Worm (Caenorhabditis elegans) whole organism, L1 larva: ENCODE results near the gene sym-3.

Source experiments
- C16A3.4 ChIP-seq: fragments of 150-350 bp; optimal IDR thresholded peaks from 2 replicates; lab custom pipeline; 2014; ENCODE audit warnings: missing biosample characterization, missing genetic modification characterization
- aha-1 ChIP-seq: fragments of 150-350 bp; optimal IDR thresholded peaks from 2 replicates; lab custom pipeline; 2014; ENCODE audit warnings: missing biosample characterization, missing genetic modification characterization
- aly-2 ChIP-seq: fragments of 150-350 bp; optimal IDR thresholded peaks from 2 replicates; lab custom pipeline; 2014; ENCODE audit warnings: missing biosample characterization, missing genetic modification characterization
- ama-1 ChIP-seq: fragments of 150-350 bp; optimal IDR thresholded peaks from 2 replicates; lab custom pipeline; 2014
- blmp-1 ChIP-seq: fragments of 150-350 bp; optimal IDR thresholded peaks from 2 replicates; lab custom pipeline; 2014; ENCODE audit warnings: missing biosample characterization, missing genetic modification characterization
- ceh-63 ChIP-seq: fragments of 200-800 bp; sonication (Bioruptor generic); optimal IDR thresholded peaks from 2 replicates; lab custom pipeline; 2018; ENCODE audit warnings: mild to moderate bottlenecking, missing genetic modification characterization, missing compliant biosample characterization
- ceh-82 ChIP-seq, 3 experiments: fragments of 150-350 bp in 1 of 3; sonication (generic microtip) in 2 of 3; optimal IDR thresholded peaks; 2 replicates each; lab custom pipeline; 2014 to 2017; ENCODE audit warnings: missing biosample characterization in 3 of 3, missing genetic modification characterization in 3 of 3
- ceh-90 ChIP-seq: sonication (generic microtip); optimal IDR thresholded peaks from 2 replicates; lab custom pipeline; 2016; ENCODE audit warnings: missing genetic modification characterization, missing compliant biosample characterization
- efl-3 ChIP-seq: fragments of 200-800 bp; sonication (Bioruptor generic); optimal IDR thresholded peaks from 2 replicates; lab custom pipeline; 2018; ENCODE audit warnings: mild to moderate bottlenecking, missing genetic modification characterization, missing compliant biosample characterization
- egl-13 ChIP-seq: sonication (generic microtip); optimal IDR thresholded peaks from 2 replicates; lab custom pipeline; 2016; ENCODE audit warnings: missing genotype, missing genetic modification reagents, missing genetic modification characterization, missing compliant biosample characterization
- egl-27 ChIP-seq, 2 experiments: fragments of 150-350 bp in 1 of 2; sonication (generic microtip); optimal IDR thresholded peaks; 3 replicates each; lab custom pipeline; 2017 to 2018; ENCODE audit warnings: missing biosample characterization in 2 of 2, missing genetic modification characterization in 2 of 2, missing genetic modification reagents in 2 of 2
- elt-3 ChIP-seq, 6 experiments: fragments of 150-350 bp in 1 of 6; sonication (generic microtip); optimal IDR thresholded peaks; 2 replicates each; lab custom pipeline; 2017 to 2018; ENCODE audit warnings: missing biosample characterization in 6 of 6, missing genetic modification characterization in 6 of 6, inconsistent platforms in 1 of 6
- fkh-10 ChIP-seq: sonication (generic microtip); optimal IDR thresholded peaks from 2 replicates; lab custom pipeline; 2017; ENCODE audit warnings: missing biosample characterization, missing genetic modification reagents, missing genetic modification characterization
- fkh-4 ChIP-seq: sonication (generic microtip); optimal IDR thresholded peaks from 2 replicates; lab custom pipeline; 2016; ENCODE audit warnings: missing compliant biosample characterization, missing genetic modification characterization, borderline replicate concordance
- fos-1 ChIP-seq: fragments of 150-350 bp; optimal IDR thresholded peaks from 2 replicates; lab custom pipeline; 2014; ENCODE audit warnings: missing biosample characterization, missing genetic modification characterization
- grh-1 ChIP-seq: fragments of 200-800 bp; sonication (Bioruptor generic); IDR thresholded peaks from 2 replicates; pipeline ENCODE4 v1.3.6; 2022; ENCODE audit warnings: missing genetic modification reagents, missing genetic modification characterization, missing compliant biosample characterization
- hlh-4 ChIP-seq: sonication (generic microtip); optimal IDR thresholded peaks from 2 replicates; lab custom pipeline; 2016; ENCODE audit warnings: mild to moderate bottlenecking, missing genetic modification characterization, missing compliant biosample characterization
- hpl-2 ChIP-seq: fragments of 150-350 bp; optimal IDR thresholded peaks from 2 replicates; lab custom pipeline; 2014; ENCODE audit warnings: missing biosample characterization, missing genetic modification reagents, missing genetic modification characterization
- irx-1 ChIP-seq: sonication (generic microtip); optimal IDR thresholded peaks from 2 replicates; lab custom pipeline; 2016; ENCODE audit warnings: missing genetic modification characterization, missing compliant biosample characterization
- isw-1 ChIP-seq: fragments of 200-800 bp; sonication (Bioruptor generic); IDR thresholded peaks from 2 replicates; pipeline ENCODE4 v1.3.6; 2022; ENCODE audit warnings: missing genetic modification characterization, missing compliant biosample characterization
- lin-14 ChIP-seq: fragments of 200-800 bp; sonication (Bioruptor generic); optimal IDR thresholded peaks from 2 replicates; lab custom pipeline; 2018; ENCODE audit warnings: mild to moderate bottlenecking, missing genetic modification characterization, moderate library complexity, missing compliant biosample characterization
- lin-15B ChIP-seq: fragments of 150-350 bp; sonication (generic microtip); optimal IDR thresholded peaks from 3 replicates; lab custom pipeline; 2014; ENCODE audit warnings: missing biosample characterization, missing genetic modification characterization
- lin-35 ChIP-seq, 2 experiments: fragments of 150-350 bp; optimal IDR thresholded peaks; 2 replicates each; lab custom pipeline; 2014; ENCODE audit warnings: missing biosample characterization in 2 of 2, missing genetic modification characterization in 2 of 2, missing genetic modification reagents in 2 of 2
- lir-3 ChIP-seq: sonication (generic microtip); optimal IDR thresholded peaks from 2 replicates; lab custom pipeline; 2016; ENCODE audit warnings: mild to moderate bottlenecking, missing genetic modification characterization, moderate library complexity, missing compliant biosample characterization; ENCODE audit not compliant: poor library complexity
- mab-9 ChIP-seq: fragments of 200-800 bp; sonication (Bioruptor generic); IDR thresholded peaks from 2 replicates; pipeline ENCODE4 v1.3.6; 2022; ENCODE audit warnings: missing genetic modification reagents, missing genetic modification characterization, missing compliant biosample characterization
- mdl-1 ChIP-seq, 2 experiments: fragments of 150-350 bp; optimal IDR thresholded peaks; 2 replicates each; lab custom pipeline; 2014 to 2017; ENCODE audit warnings: missing biosample characterization in 2 of 2, missing genetic modification characterization in 2 of 2, inconsistent platforms in 1 of 2
- mep-1 ChIP-seq: fragments of 150-350 bp; optimal IDR thresholded peaks from 2 replicates; lab custom pipeline; 2014; ENCODE audit warnings: missing biosample characterization, missing genetic modification characterization
- nhr-11 ChIP-seq: fragments of 150-350 bp; optimal IDR thresholded peaks from 2 replicates; lab custom pipeline; 2014; ENCODE audit warnings: missing biosample characterization, missing genetic modification characterization
- nhr-20 ChIP-seq: sonication (generic microtip); optimal IDR thresholded peaks from 2 replicates; lab custom pipeline; 2016; ENCODE audit warnings: mild to moderate bottlenecking, missing genetic modification characterization, missing compliant biosample characterization
- nhr-28 ChIP-seq: fragments of 150-350 bp; optimal IDR thresholded peaks from 2 replicates; lab custom pipeline; 2014; ENCODE audit warnings: missing biosample characterization, missing genetic modification characterization
- nhr-47 ChIP-seq: sonication (generic microtip); optimal IDR thresholded peaks from 2 replicates; lab custom pipeline; 2016; ENCODE audit warnings: mild to moderate bottlenecking, missing genetic modification characterization, moderate library complexity, missing compliant biosample characterization
- nhr-77 ChIP-seq: fragments of 150-350 bp; optimal IDR thresholded peaks from 2 replicates; lab custom pipeline; 2014; ENCODE audit warnings: missing biosample characterization, missing genetic modification characterization
- nhr-84 ChIP-seq: sonication (generic microtip); optimal IDR thresholded peaks from 2 replicates; lab custom pipeline; 2017; ENCODE audit warnings: missing biosample characterization, missing genetic modification characterization
- nhr-85 ChIP-seq: sonication (generic microtip); peaks from one replicate; lab custom pipeline; 2016; ENCODE audit warnings: missing genetic modification characterization, inconsistent platforms, missing compliant biosample characterization
- nhr-90 ChIP-seq: sonication (generic microtip); optimal IDR thresholded peaks from 2 replicates; lab custom pipeline; 2016; ENCODE audit warnings: mild to moderate bottlenecking, missing genetic modification characterization, missing compliant biosample characterization; ENCODE audit not compliant: poor library complexity
- pax-3 ChIP-seq: fragments of 200-800 bp; sonication (Bioruptor generic); optimal IDR thresholded peaks from 2 replicates; lab custom pipeline; 2018; ENCODE audit warnings: mild to moderate bottlenecking, missing genetic modification characterization, moderate library complexity, missing compliant biosample characterization
- rnt-1 ChIP-seq: sonication (generic microtip); optimal IDR thresholded peaks from 2 replicates; lab custom pipeline; 2016; ENCODE audit warnings: mild to moderate bottlenecking, missing genetic modification characterization, moderate library complexity, missing compliant biosample characterization
- skn-1 ChIP-seq: fragments of 150-350 bp; optimal IDR thresholded peaks from 2 replicates; lab custom pipeline; 2014; ENCODE audit warnings: missing biosample characterization, missing genetic modification characterization
- snpc-4 ChIP-seq: fragments of 150-350 bp; optimal IDR thresholded peaks from 2 replicates; lab custom pipeline; 2014; ENCODE audit warnings: missing biosample characterization, missing genetic modification characterization
- snu-23 ChIP-seq: sonication (generic microtip); optimal IDR thresholded peaks from 2 replicates; lab custom pipeline; 2016; ENCODE audit warnings: missing genetic modification characterization, missing compliant biosample characterization
- sptf-1 ChIP-seq: fragments of 150-350 bp; optimal IDR thresholded peaks from 2 replicates; lab custom pipeline; 2014; ENCODE audit warnings: missing biosample characterization, missing genetic modification characterization
- swsn-7 ChIP-seq: sonication (generic microtip); optimal IDR thresholded peaks from 2 replicates; lab custom pipeline; 2016; ENCODE audit warnings: missing genetic modification characterization, missing compliant biosample characterization
- tbx-2 ChIP-seq: sonication (generic microtip); optimal IDR thresholded peaks from 2 replicates; lab custom pipeline; 2016; ENCODE audit warnings: missing genetic modification characterization, missing compliant biosample characterization
- unc-130 ChIP-seq: fragments of 150-350 bp; optimal IDR thresholded peaks from 2 replicates; lab custom pipeline; 2017; ENCODE audit warnings: missing biosample characterization, missing genetic modification characterization, inconsistent platforms
- unc-30 ChIP-seq: sonication (generic microtip); optimal IDR thresholded peaks from 2 replicates; lab custom pipeline; 2017; ENCODE audit warnings: missing biosample characterization, missing genetic modification characterization
- vab-15 ChIP-seq: sonication (generic microtip); optimal IDR thresholded peaks from 2 replicates; lab custom pipeline; 2017; ENCODE audit warnings: missing genotype, mild to moderate bottlenecking, missing genetic modification characterization, missing compliant biosample characterization
- zag-1 ChIP-seq: fragments of 150-350 bp; optimal IDR thresholded peaks from 2 replicates; lab custom pipeline; 2014; ENCODE audit warnings: missing biosample characterization, missing genetic modification characterization
- ztf-4 ChIP-seq: fragments of 150-350 bp; optimal IDR thresholded peaks from 2 replicates; lab custom pipeline; 2014; ENCODE audit warnings: missing biosample characterization, missing genetic modification characterization

sym-3 gene

DNA sequence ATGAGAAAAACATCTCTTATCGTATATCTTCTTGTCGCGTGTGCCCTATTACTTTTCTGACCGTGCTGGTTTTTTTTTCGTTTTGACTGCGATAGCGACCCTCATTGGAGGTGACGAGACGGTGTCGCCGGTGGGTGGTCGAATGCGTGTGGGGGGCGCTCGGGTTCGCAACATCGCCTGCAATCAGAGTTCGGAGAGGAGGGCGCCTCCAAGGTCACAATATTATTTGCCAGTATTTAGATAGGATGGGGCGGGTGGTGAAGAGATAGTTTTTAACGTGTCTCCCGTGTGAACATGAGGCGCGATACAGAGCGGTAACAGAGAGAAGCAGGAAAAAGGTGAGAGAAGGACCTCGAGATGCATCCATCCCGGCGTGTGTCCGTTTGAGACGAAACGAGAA lies 47.3 kb downstream of the sym-3 start (continued):
- TF ChIP-seq snpc-4 = no peak
- TF ChIP-seq aly-2 (tag; lab: Kevin White, UChicago) = no peak
- no peak for TF ChIP-seq pax-3 (tag; lab: Kevin White, UChicago)
- TF ChIP-seq rnt-1 (tag; lab: Kevin White, UChicago) = no peak
- TF ChIP-seq mdl-1 (tag; optimal IDR thresholded peaks at IDR 0.05; lab: Kevin White, UChicago) = no peak
- no peak for TF ChIP-seq ztf-4
- TF ChIP-seq fkh-10 (GFP tag; lab: Kevin White, UChicago) = no peak
- no peak for TF ChIP-seq ceh-63 (GFP tag; lab: Kevin White, UChicago)
- TF ChIP-seq nhr-28 (tag; lab: Kevin White, UChicago) = no peak
- TF ChIP-seq tbx-2 (tag; lab: Kevin White, UChicago) = no peak
- TF ChIP-seq C16A3.4 (tag; lab: Kevin White, UChicago) = no peak
- TF ChIP-seq lir-3 (tag; lab: Kevin White, UChicago) = no peak
- TF ChIP-seq fkh-4 (tag; lab: Kevin White, UChicago) = no peak
- no peak for TF ChIP-seq fos-1 (tag; lab: Kevin White, UChicago)
- peak; percentile 8 for TF ChIP-seq nhr-47
- no peak for TF ChIP-seq isw-1 (GFP tag; lab: Robert Waterston, UW)
- TF ChIP-seq blmp-1 (tag; lab: Kevin White, UChicago) = peak; percentile 37
- TF ChIP-seq nhr-11 (tag; lab: Kevin White, UChicago) = no peak
- no peak for TF ChIP-seq mab-9 (GFP tag; lab: Robert Waterston, UW)
- no peak for TF ChIP-seq sptf-1
- TF ChIP-seq ceh-82 (tag; optimal IDR thresholded peaks at IDR 0.05; lab: Kevin White, UChicago) = peak in 1 of 3 experiments; percentile 19
- peak in 3 of 6 experiments; percentile 5 to 30 (median 12) for TF ChIP-seq elt-3 (tag; optimal IDR thresholded peaks at IDR 0.05; lab: Kevin White, UChicago)
- peak; percentile 55 for TF ChIP-seq nhr-90 (tag; lab: Kevin White, UChicago)
- TF ChIP-seq snu-23 (GFP tag; lab: Kevin White, UChicago) = peak; percentile 26
- TF ChIP-seq lin-15B (tag; lab: Kevin White, UChicago) = no peak
- TF ChIP-seq hlh-4 = no peak
- no peak for TF ChIP-seq zag-1 (tag; lab: Kevin White, UChicago)
- peak; percentile 26 for TF ChIP-seq unc-130
- no peak for TF ChIP-seq ama-1 (lab: Kevin White, UChicago)
- peak; percentile 89 for TF ChIP-seq nhr-85
- TF ChIP-seq grh-1 (GFP tag; lab: Robert Waterston, UW) = peak; percentile 30; the same call in 1 of the 2 replicates

DNA sequence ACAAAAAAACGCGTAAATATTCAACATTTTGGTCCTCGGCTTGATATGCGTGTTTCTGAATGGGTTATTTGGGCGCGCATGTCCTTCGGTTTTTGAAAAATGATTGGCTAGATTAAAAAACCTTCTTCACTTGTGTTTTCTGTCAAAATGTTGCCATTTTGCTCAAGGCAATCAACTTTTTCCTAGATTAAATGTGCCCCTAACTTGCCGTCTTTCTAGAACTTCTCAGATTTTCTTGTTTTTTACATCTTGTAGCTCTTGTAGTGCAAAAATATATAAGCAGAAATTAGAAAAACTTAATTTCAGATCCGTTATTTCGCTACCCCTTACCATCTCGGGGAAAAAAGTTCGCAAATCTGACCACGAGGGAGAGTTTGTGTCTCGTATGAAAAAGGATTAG lies 48.3 kb downstream of the sym-3 start, which contains the start of gene hbl-1:
Gene hbl-1, plus strand, starts transcription at position 301 of the 400 bp plus-strand sequence.
- no peak for TF ChIP-seq ceh-82 (tag; optimal IDR thresholded peaks at IDR 0.05; lab: Kevin White, UChicago)

DNA sequence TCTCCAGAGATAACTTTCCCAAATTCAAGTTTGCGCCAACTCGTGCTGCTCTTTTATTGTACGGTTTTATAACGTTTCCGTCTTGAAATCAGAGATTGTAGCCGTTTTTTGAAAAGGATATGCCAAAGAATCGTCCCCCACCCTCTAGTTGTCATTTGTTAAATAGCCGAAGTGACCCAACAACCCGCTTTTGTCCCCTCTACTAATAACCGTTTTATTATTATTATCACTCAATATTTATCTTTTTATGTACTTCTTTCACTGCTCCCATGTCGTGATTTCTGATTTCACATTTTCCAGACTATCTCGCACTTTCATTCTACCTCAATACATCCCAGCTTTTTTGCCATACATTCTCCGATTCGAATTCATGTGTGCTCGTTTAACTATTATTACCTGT lies 53.4 kb downstream of the sym-3 start:
- TF ChIP-seq egl-13 = no peak

DNA sequence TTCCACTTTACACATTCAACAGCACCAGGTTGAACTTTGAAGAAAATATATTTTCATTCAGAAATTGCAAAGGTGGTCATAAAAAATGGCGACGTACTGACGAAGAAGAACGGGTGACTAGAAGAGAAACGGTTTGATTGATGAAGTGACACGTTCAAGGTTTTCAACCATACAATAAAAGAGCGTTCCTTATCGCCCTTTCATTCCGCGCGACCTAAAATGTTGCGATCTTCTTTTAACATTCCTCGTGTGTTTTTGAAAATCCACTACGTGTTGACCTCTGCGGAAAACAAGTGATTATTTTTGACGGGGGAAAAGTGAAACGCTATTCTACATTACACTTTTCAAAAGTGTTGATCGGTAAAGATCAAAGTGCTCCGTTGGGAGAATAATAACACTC lies 54.5 kb downstream of the sym-3 start:
- TF ChIP-seq lir-3 (tag; lab: Kevin White, UChicago) (no peak), swsn-7 (no peak), mdl-1 (tag; optimal IDR thresholded peaks at IDR 0.05; lab: Kevin White, UChicago) (no peak), mab-9 (GFP tag; lab: Robert Waterston, UW) (no peak), ztf-4 (no peak), ceh-90 (tag; lab: Kevin White, UChicago) (no peak), lin-35 (GFP tag; optimal IDR thresholded peaks at IDR 0.05; lab: Kevin White, UChicago) (no peak), nhr-90 (tag; lab: Kevin White, UChicago) (no peak), egl-27 (tag; optimal IDR thresholded peaks at IDR 0.05; lab: Kevin White, UChicago) (no peak), aha-1 (tag; lab: Kevin White, UChicago) (no peak), unc-30 (no peak), nhr-77 (tag; lab: Kevin White, UChicago) (no peak), ama-1 (lab: Kevin White, UChicago) (no peak), hlh-4 (no peak), vab-15 (tag; lab: Kevin White, UChicago) (no peak), lin-14 (GFP tag; lab: Kevin White, UChicago) (peak; percentile 68), mep-1 (tag; lab: Kevin White, UChicago) (no peak), snpc-4 (no peak), irx-1 (no peak), ceh-82 (tag; optimal IDR thresholded peaks at IDR 0.05; lab: Kevin White, UChicago) (no peak), unc-130 (no peak), nhr-84 (tag; lab: Kevin White, UChicago) (no peak), efl-3 (GFP tag; lab: Kevin White, UChicago) (no peak), skn-1 (tag; lab: Kevin White, UChicago) (no peak), aly-2 (tag; lab: Kevin White, UChicago) (no peak), nhr-20 (tag; lab: Kevin White, UChicago) (peak; percentile 12), hpl-2 (GFP tag; lab: Kevin White, UChicago) (no peak)
